Worm (Caenorhabditis elegans) whole organism, dauer: ENCODE data around the gene C25E10.8.

Experiments used
- unc-62 ChIP-seq: sonication (generic microtip); optimal IDR thresholded peaks from 2 replicates; lab custom pipeline; 2017; ENCODE audit warnings: missing biosample characterization, missing genetic modification reagents, missing genetic modification characterization

Gene C25E10.8

DNA sequence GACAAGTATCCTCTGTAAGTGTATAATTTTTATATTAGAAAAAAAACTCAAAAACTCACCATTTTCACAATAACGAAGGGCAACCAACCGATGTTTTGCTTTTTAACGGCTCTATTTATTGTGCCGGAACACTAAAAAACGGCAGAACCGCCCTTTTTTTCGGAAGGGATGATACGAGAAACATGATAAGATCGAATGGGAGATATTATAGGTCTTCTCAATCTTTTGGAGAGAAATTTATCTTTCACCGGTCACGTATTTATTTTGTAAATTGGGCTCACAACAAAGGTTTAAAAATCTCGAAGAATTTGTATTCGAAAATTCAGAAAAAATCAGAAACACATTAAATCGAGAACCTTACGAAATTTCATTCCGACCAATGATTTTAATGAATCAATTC is 902 bp upstream of the C25E10.8 start, which contains the start of gene swm-1:
TSS of gene swm-1 (minus strand) at position 101 of the 400 bp plus-strand sequence.
- no peak for TF ChIP-seq unc-62 (GFP tag; lab: Kevin White, UChicago)

DNA sequence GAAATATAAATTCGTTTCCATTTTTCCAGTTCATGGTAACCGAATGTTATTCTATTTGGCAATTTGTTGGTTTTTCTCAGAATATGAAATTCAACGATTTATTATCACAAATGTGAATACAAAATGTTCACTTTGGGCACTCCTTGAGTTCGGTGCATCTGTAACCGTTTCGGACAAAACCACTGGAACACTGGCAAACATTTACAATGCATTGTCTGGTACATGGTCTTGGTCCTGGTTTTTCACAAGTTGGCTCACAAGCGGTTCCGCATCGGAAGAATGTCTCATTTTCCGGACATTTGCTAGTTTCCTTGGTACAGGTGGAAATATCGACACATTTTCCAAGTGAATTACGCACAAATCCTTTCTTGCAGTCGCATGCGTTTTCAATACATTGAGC is 634 bp downstream of the C25E10.8 start:
- no peak for TF ChIP-seq unc-62 (GFP tag; lab: Kevin White, UChicago)

DNA sequence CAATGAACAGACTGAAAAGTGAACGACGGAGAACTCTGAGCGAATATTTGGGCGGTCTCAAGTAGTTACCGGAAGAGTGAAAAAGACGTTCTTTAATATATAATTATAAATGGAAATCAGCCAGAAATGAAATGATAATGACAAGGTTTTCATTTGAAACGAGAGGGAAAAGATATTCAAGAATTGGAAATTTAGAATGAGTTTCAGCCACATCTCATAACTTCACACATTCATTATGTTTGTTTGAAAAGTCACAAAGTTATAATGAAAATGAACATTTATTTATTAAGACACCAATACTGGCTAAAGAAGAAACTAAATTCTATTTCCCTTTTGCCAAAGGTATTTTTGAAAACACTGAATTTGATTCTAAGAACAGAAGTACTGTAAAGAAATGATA is 2.8 kb downstream of the C25E10.8 start, which contains the start of gene C25E10.7:
TSS of gene C25E10.7 (minus strand) at position 101 of the 400 bp plus-strand sequence.
- no peak for TF ChIP-seq unc-62 (GFP tag; lab: Kevin White, UChicago)

DNA sequence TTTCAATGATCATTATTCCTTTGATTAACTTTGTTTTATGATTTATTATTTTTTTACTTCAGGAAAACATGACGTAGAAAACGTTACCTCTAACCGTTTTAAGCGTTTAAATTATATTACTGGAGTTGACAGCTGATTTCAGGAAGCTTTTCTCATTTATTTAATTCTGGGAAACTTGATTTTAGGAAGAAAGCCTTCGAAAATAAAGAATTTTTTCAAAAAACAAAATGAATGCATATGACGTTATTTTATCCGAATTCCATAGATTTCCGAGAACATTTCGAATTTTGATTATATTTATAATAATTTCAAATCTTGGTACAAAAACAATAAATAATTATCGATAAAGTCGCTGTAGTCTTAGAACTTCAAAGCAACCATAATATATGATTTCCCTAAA is 4.6 kb downstream of the C25E10.8 start:
- TF ChIP-seq unc-62 (GFP tag; lab: Kevin White, UChicago), result no peak

DNA sequence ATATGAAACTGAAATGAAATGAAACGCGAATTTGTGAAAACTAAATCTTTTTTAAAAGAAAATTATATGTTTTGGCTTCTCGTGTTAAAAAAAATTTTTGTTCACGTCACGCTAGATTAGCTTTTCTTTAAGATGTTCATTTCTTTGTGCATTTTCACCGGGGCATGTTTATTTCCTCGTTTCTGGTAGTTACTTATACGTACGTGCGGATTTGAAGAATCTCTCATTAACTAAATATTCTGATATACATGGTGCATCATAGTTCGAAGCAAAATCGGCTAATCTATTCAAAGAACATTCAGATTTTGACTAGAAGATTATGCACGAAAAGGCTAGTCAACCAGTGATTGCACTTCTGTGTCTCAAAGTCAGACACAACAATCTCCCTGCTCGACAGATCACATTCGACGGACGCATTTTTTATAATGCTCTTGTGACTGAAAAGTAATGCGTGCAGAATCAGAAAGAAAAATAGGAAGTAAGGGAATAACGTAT is 6.3 kb downstream of the C25E10.8 start, which contains the start of gene C25E10.17:
TSS of gene C25E10.17 (minus strand) at position 51 of the 495 bp plus-strand sequence.
- no peak for TF ChIP-seq unc-62 (GFP tag; lab: Kevin White, UChicago)

DNA sequence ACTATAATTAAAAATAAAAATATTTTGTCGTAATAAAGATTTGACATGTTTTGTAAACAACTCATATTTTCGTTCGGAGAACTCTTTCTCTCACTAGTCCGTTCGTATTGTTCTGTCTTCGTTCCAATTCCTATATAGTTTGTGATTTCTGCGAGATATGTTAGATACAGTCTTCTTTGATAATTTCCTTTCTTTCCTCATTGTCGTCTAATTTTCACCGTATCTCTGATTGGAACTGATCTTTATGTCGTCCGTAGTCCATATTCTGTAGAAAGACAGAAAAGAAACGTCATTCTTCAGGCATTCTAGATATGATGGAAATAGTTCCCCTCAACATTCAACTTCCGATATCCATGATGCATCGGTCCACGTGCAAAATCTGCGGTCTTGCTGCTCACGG is 9.0 kb downstream of the C25E10.8 start, which contains the start of gene nhr-30:
TSS of gene nhr-30 (plus strand) at position 301 of the 400 bp plus-strand sequence.
- no peak for TF ChIP-seq unc-62 (GFP tag; lab: Kevin White, UChicago)

DNA sequence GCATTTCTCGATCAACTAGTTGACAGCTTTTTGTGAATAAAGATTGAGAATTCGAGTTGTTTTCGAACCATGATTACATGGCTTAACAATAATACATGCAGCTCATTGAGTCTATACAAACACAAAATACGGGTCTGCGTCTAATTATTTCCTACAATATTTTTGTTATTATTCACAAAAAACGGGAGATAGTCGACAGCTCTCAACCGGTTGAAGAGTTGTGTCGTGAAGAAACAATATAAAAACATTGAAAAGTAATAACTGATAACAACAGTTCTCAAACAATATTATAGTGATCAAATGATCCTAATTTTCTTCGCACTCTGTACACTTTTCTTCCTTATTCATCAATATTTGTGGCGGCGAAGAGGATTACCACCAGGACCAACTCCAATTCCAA is 12.8 kb downstream of the C25E10.8 start, which contains the start of gene cyp-33B1:
TSS of gene cyp-33B1 (plus strand) at position 301 of the 400 bp plus-strand sequence.
- TF ChIP-seq unc-62 (GFP tag; lab: Kevin White, UChicago), result no peak

DNA sequence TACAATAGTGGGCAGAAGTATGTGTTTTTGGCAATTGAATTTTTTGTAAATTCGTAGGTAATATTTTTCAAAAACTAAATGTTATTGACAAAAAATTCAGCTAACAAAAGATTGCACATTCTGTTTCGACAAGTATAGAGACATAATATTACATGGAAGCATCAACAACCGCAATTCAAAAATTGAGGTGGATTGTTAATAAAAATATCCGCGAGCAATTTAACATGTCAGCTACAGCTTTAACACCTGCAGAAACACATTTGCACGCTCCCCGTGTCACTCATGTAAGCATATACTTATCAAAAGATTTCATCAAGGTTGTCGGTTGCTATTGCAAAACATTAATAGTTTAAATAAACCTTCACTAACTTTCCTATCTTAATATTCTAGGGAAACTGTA is 18.2 kb downstream of the C25E10.8 start, which contains the start of gene srsx-34:
TSS of gene srsx-34 (plus strand) at position 301 of the 400 bp plus-strand sequence.
- no peak for TF ChIP-seq unc-62 (GFP tag; lab: Kevin White, UChicago)

DNA sequence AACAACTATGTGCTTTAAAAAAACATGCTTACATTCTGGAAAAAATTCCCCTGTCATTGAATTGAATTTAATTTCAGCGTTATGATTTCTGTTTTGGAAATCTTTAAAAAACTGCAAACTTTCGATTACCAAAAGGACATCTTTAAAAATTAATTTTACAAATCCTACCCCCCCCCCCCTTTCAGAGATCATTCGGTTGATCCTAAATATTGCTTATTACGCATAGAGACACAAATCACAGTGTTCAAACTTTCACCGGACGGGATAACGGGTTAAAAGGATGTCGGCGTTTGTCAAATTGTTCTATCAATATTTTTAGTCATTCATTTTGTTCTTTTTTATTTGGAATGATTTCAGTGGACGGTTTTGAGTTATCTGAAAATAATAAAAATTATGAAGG is 20.6 kb downstream of the C25E10.8 start, which contains the start of gene C25E10.4:
TSS of gene C25E10.4 (plus strand) at position 301 of the 400 bp plus-strand sequence.
- TF ChIP-seq unc-62 (GFP tag; lab: Kevin White, UChicago), result no peak

DNA sequence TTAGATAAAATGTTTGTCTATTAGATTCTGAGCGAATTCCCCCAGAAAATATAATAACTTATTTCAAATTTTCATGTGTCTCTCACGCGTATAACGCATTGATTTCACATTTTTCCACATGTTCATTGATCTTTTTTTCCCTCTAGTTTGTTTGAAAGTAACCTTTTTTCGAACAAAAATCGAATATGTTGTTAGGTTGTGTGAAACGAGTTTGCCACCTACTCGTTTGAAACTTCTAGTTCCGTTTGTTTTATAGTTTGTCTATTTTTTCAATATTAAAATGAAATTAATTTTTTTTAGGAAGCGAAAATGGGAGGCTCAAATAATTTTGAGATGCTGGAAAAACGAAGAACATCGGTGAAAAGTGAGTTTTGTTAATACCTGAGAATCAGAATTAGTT is 23.6 kb downstream of the C25E10.8 start, which contains the start of gene C25E10.5:
TSS of gene C25E10.5 (plus strand) at position 301 of the 400 bp plus-strand sequence.
- no peak for TF ChIP-seq unc-62 (GFP tag; lab: Kevin White, UChicago)

DNA sequence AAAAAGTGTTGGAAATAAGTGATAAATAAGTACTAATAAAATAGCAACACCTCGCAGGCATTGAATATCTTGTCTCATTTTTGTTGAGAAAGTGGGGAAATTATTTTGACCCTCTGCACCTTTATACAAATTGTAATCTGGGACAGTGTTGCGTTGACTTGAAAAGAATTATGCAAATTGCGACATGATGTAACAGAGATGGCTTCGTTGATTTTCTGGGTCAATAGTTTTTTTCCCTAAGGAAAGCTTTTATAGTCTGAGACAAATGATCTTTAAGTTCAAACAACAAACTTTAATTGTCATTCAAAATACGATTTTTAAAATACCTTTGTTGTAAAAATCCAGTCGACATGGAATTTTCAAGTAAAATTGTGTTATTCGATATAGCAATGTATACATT is 29.2 kb downstream of the C25E10.8 start, which contains the start of gene bus-1:
TSS of gene bus-1 (minus strand) at position 101 of the 400 bp plus-strand sequence.
- no peak for TF ChIP-seq unc-62 (GFP tag; lab: Kevin White, UChicago)

DNA sequence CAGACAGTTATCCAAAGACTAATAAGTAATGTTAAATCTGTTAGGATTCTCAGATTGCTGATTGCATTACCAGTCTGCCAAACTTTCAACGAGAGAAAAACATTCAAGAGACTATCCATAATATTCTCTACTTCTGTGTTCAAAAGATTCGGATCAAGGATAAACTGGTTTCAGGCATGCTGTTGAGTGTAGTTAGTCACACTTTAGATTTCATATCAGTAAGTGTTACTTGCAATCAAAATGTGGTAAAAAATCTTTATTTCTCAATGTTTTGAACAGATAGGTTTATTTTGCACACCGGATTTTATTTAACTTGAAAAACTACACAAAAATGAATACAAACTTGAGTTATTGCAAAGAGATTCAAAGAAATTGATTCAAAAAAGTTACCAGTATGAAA is 31.8 kb downstream of the C25E10.8 start, which contains the start of gene oac-41:
TSS of gene oac-41 (minus strand) at position 101 of the 400 bp plus-strand sequence.
- TF ChIP-seq unc-62 (GFP tag; lab: Kevin White, UChicago), result no peak

DNA sequence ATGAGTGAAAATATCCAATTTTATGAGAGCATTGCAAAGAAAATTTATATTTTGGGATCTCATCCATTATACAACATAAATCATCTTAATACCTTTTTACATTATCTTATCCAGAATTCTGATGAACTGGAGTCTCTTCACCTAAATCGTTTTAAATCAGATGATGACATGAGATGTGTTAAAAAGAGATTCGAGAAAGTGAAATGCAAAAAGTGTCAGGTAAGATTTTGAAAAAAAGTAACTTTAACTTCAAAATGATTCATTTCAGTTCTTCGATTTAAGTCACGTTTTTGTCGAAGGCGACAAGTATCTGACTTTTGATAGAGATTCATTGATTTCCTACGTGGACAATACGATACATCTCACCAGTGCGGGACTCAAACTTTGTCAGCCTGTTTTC is 35.0 kb downstream of the C25E10.8 start:
- no peak for TF ChIP-seq unc-62 (GFP tag; lab: Kevin White, UChicago)

DNA sequence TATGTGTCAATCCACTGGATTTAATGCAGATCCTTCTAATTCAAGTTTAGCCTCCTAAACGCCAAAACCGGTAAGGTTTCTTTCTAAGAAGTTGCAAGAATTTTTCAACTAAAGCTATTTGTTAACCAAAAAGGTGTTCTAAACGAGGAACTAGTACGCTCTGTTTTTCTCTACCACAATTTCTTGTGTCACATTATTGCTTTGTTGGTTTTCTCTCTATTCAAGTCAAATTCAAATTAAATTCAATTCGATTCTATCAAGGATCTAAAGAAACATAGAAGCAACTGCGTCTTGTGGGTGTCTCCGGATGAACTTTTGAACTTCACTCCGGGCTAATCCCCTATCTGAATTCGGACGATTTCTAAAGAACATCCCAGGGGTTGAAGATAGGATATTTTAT is 37.4 kb downstream of the C25E10.8 start, which contains the start of gene oac-40:
TSS of gene oac-40 (plus strand) at position 301 of the 400 bp plus-strand sequence.
- no peak for TF ChIP-seq unc-62 (GFP tag; lab: Kevin White, UChicago)

DNA sequence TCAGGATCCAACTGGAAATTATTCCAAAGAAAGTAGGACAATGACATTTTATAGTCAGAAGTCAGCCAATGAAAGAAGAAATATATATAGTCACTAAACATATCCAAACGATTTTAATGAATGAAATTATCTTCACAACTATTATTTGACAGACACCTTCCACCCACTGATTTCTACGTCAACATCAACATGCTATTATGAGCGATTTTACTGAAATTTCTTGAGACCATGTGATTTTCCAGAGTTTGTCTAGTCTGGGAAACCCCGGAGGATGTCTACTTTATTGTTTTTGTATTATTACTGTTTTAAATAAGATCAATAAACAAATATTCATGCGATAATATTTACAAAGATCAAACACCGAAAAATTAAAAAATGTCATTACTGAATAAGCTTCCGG is 38.3 kb downstream of the C25E10.8 start, which contains the start of gene srt-18:
TSS of gene srt-18 (minus strand) at position 101 of the 400 bp plus-strand sequence.
- TF ChIP-seq unc-62 (GFP tag; lab: Kevin White, UChicago), result no peak

DNA sequence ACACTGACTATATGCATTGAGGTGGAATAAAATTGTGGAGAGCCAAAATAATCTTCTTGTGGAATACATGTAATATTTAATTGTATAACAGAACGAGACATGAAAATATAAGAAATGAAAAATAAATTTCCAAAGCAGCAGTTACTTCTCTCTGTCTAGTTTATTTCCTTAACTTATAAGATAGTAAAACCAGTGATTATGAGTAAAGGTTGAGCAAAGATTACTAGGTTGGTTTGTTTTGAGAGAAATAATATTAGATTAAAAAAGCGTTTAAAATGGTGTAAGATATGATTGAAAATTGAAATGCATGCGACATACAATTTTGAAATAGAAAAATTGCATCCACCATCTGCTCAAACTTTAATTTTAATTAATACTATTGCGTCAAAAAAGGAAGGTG is 40.1 kb downstream of the C25E10.8 start, which contains the start of gene srh-201:
TSS of gene srh-201 (minus strand) at position 101 of the 400 bp plus-strand sequence.
- no peak for TF ChIP-seq unc-62 (GFP tag; lab: Kevin White, UChicago)
